Worm (Caenorhabditis elegans) whole organism, late embryonic: ENCODE results near the gene srd-59.

Source experiments
- ceh-14 ChIP-seq: sonication (generic microtip); optimal IDR thresholded peaks from 2 replicates; lab custom pipeline; 2016; ENCODE audit warnings: missing genotype, missing genetic modification characterization, missing compliant biosample characterization
- ceh-19 ChIP-seq: fragments of 200-800 bp; sonication (Bioruptor generic); optimal IDR thresholded peaks from 2 replicates; lab custom pipeline; 2018; ENCODE audit warnings: mild to moderate bottlenecking, missing genetic modification characterization, missing compliant biosample characterization
- ceh-9 ChIP-seq: sonication (generic microtip); optimal IDR thresholded peaks from 2 replicates; lab custom pipeline; 2016; ENCODE audit warnings: mild to moderate bottlenecking, missing genetic modification characterization, inconsistent platforms, missing compliant biosample characterization
- nhr-11 ChIP-seq: fragments of 150-350 bp; optimal IDR thresholded peaks from 2 replicates; lab custom pipeline; 2014; ENCODE audit warnings: missing biosample characterization, missing genetic modification characterization
- pha-4 ChIP-seq: fragments of 150-350 bp; optimal IDR thresholded peaks from 2 replicates; lab custom pipeline; 2018; ENCODE audit warnings: missing biosample characterization, missing genetic modification reagents, missing genetic modification characterization
- rnt-1 ChIP-seq: sonication (generic microtip); optimal IDR thresholded peaks from 2 replicates; lab custom pipeline; 2016; ENCODE audit warnings: missing genetic modification characterization, missing compliant biosample characterization
- ztf-16 ChIP-seq: sonication (generic microtip); optimal IDR thresholded peaks from 2 replicates; lab custom pipeline; 2017; ENCODE audit warnings: missing genetic modification characterization, missing compliant biosample characterization

ce11 chrII:7207649-7208048, 2.2 kb downstream of the srd-59 start:
- TF ChIP-seq rnt-1 (tag; lab: Kevin White, UChicago) (no peak), pha-4 (tag; lab: Kevin White, UChicago) (no peak), ceh-14 (tag; lab: Kevin White, UChicago) (no peak), nhr-11 (no peak), ztf-16 (tag; lab: Kevin White, UChicago) (no peak), ceh-19 (GFP tag; lab: Kevin White, UChicago) (no peak), ceh-9 (tag; lab: Kevin White, UChicago) (no peak)
